Fruit fly (Drosophila melanogaster): ENCODE results near the gene spz3.
A peak's percentile ranks its signal among the peaks of the same experiment; 100 is the strongest.

The spz3 gene

dm6 chr2L:7841244-7841643 lies 38.1 kb downstream of the spz3 start:
- TF ChIP-seq pad (GFP tag; optimal IDR thresholded peaks at IDR 0.05) (no peak), CG7101 (tag; optimal IDR thresholded peaks at IDR 0.05) (no peak), cnc (optimal IDR thresholded peaks at IDR 0.05) (no peak), CG11617 (GFP tag; optimal IDR thresholded peaks at IDR 0.05) (no peak), CG33017 (tag; optimal IDR thresholded peaks at IDR 0.05) (no peak), CG14711 (tag; optimal IDR thresholded peaks at IDR 0.05) (no peak), Clk (GFP tag; optimal IDR thresholded peaks at IDR 0.05) (no peak), Hr96 (GFP tag; optimal IDR thresholded peaks at IDR 0.05) (no peak), Crg-1 (GFP tag; optimal IDR thresholded peaks at IDR 0.05) (no peak), ovo (GFP tag; optimal IDR thresholded peaks at IDR 0.05) (no peak), CG1620 (GFP tag; optimal IDR thresholded peaks at IDR 0.05) (no peak), cic (GFP tag; optimal IDR thresholded peaks at IDR 0.05) (no peak), bab1 (GFP tag; optimal IDR thresholded peaks at IDR 0.05) (no peak), tj (GFP tag; optimal IDR thresholded peaks at IDR 0.05) (no peak)

dm6 chr2L:7840152-7840551 lies 39.2 kb downstream of the spz3 start, which contains the start of gene CG14537:
CG14537 (plus strand) TSS chr2L:7840452.
- TF ChIP-seq ovo (GFP tag; optimal IDR thresholded peaks at IDR 0.05), result no peak
- TF ChIP-seq Mnt (GFP tag; optimal IDR thresholded peaks at IDR 0.05), result no peak
- no peak for TF ChIP-seq CG11617 (GFP tag; optimal IDR thresholded peaks at IDR 0.05)
- no peak for TF ChIP-seq Crg-1 (GFP tag; optimal IDR thresholded peaks at IDR 0.05)

- TF ChIP-seq cnc (optimal IDR thresholded peaks at IDR 0.05), result no peak
- TF ChIP-seq CG5204 (GFP tag; optimal IDR thresholded peaks at IDR 0.05), result no peak
- no peak for TF ChIP-seq CG7101 (tag; optimal IDR thresholded peaks at IDR 0.05)
- TF ChIP-seq pad (GFP tag; optimal IDR thresholded peaks at IDR 0.05), result no peak
- TF ChIP-seq ovo (GFP tag; optimal IDR thresholded peaks at IDR 0.05), result no peak
These were observed 41.3 kb downstream of the spz3 start for dm6 chr2L:7838024-7838423.

dm6 chr2L:7833650-7834049 lies 45.7 kb downstream of the spz3 start:
- TF ChIP-seq bab1 (GFP tag; optimal IDR thresholded peaks at IDR 0.05) (no peak), CG14711 (tag; optimal IDR thresholded peaks at IDR 0.05) (no peak), CG5204 (GFP tag; optimal IDR thresholded peaks at IDR 0.05) (no peak), CG7045 (GFP tag; optimal IDR thresholded peaks at IDR 0.05) (no peak), Crg-1 (GFP tag; optimal IDR thresholded peaks at IDR 0.05) (no peak), CG12768 (GFP tag; optimal IDR thresholded peaks at IDR 0.05) (no peak), toe (GFP tag; optimal IDR thresholded peaks at IDR 0.05) (no peak), cic (GFP tag; optimal IDR thresholded peaks at IDR 0.05) (no peak), cnc (optimal IDR thresholded peaks at IDR 0.05) (no peak), pad (GFP tag; optimal IDR thresholded peaks at IDR 0.05) (no peak), ovo (GFP tag; optimal IDR thresholded peaks at IDR 0.05) (no peak), CG1620 (GFP tag; optimal IDR thresholded peaks at IDR 0.05) (no peak), CG11617 (GFP tag; optimal IDR thresholded peaks at IDR 0.05) (no peak), CG7101 (tag; optimal IDR thresholded peaks at IDR 0.05) (no peak), tj (GFP tag; optimal IDR thresholded peaks at IDR 0.05) (no peak)

dm6 chr2L:7833238-7833637 lies 46.1 kb downstream of the spz3 start:
- no peak for TF ChIP-seq Clk (GFP tag; optimal IDR thresholded peaks at IDR 0.05)
- TF ChIP-seq Hr96 (GFP tag; optimal IDR thresholded peaks at IDR 0.05), result peak; percentile 1

dm6 chr2L:7828901-7829300 lies 50.5 kb downstream of the spz3 start:
- TF ChIP-seq CG14711 (tag; optimal IDR thresholded peaks at IDR 0.05), result no peak
- no peak for TF ChIP-seq bab1 (GFP tag; optimal IDR thresholded peaks at IDR 0.05)
- TF ChIP-seq Crg-1 (GFP tag; optimal IDR thresholded peaks at IDR 0.05), result no peak
- TF ChIP-seq Clk (GFP tag; optimal IDR thresholded peaks at IDR 0.05), result no peak
- no peak for TF ChIP-seq CG12768 (GFP tag; optimal IDR thresholded peaks at IDR 0.05)
- TF ChIP-seq CG11617 (GFP tag; optimal IDR thresholded peaks at IDR 0.05), result no peak
- peak; percentile 3 for TF ChIP-seq CG33017 (tag; optimal IDR thresholded peaks at IDR 0.05)
- no peak for TF ChIP-seq pad (GFP tag; optimal IDR thresholded peaks at IDR 0.05)

- TF ChIP-seq cic (GFP tag; optimal IDR thresholded peaks at IDR 0.05), result peak; percentile 39
- peak; percentile 19 for TF ChIP-seq CG7045 (GFP tag; optimal IDR thresholded peaks at IDR 0.05)
- TF ChIP-seq Mnt (GFP tag; optimal IDR thresholded peaks at IDR 0.05), result peak; percentile 50
- TF ChIP-seq cnc (optimal IDR thresholded peaks at IDR 0.05), result no peak
- TF ChIP-seq CG14711 (tag; optimal IDR thresholded peaks at IDR 0.05), result no peak
- TF ChIP-seq toe (GFP tag; optimal IDR thresholded peaks at IDR 0.05), result no peak
- peak; percentile 100 for TF ChIP-seq kay (GFP tag; ENCODE audit: borderline replicate concordance)
- no peak for TF ChIP-seq CG1620 (GFP tag; optimal IDR thresholded peaks at IDR 0.05)
- TF ChIP-seq bab1 (GFP tag; optimal IDR thresholded peaks at IDR 0.05), result no peak
- TF ChIP-seq CG33017 (tag; optimal IDR thresholded peaks at IDR 0.05), result no peak
- peak; percentile 81 for TF ChIP-seq pad (GFP tag; optimal IDR thresholded peaks at IDR 0.05)
- no peak for TF ChIP-seq CG7101 (tag; optimal IDR thresholded peaks at IDR 0.05)
- peak; percentile 45 for TF ChIP-seq Clk (GFP tag; optimal IDR thresholded peaks at IDR 0.05)
- TF ChIP-seq CG11617 (GFP tag; optimal IDR thresholded peaks at IDR 0.05), result no peak
- no peak for TF ChIP-seq CG5204 (GFP tag; optimal IDR thresholded peaks at IDR 0.05)
- peak; percentile 26 for TF ChIP-seq Hr96 (GFP tag; optimal IDR thresholded peaks at IDR 0.05)
- no peak for TF ChIP-seq Crg-1 (GFP tag; optimal IDR thresholded peaks at IDR 0.05)
- peak; percentile 50 for TF ChIP-seq CG12768 (GFP tag; optimal IDR thresholded peaks at IDR 0.05)
- TF ChIP-seq ovo (GFP tag; optimal IDR thresholded peaks at IDR 0.05), result peak; percentile 57
- TF ChIP-seq tj (GFP tag; optimal IDR thresholded peaks at IDR 0.05), result peak; percentile 34
These were observed 51.1 kb downstream of the spz3 start for dm6 chr2L:7828231-7828630.

Data from whole organism, adult.